Worm (Caenorhabditis elegans) whole organism, L4 larva: ENCODE measurements around the gene C25F6.1.

ENCODE experiments used
- ama-1 ChIP-seq: fragments of 150-350 bp; optimal IDR thresholded peaks from 2 replicates; lab custom pipeline; 2014; ENCODE audit warnings: inconsistent platforms, mixed read lengths
- ceh-28 ChIP-seq: fragments of 150-350 bp; optimal IDR thresholded peaks from 2 replicates; lab custom pipeline; 2014; ENCODE audit warnings: missing biosample characterization, missing genetic modification reagents, missing genetic modification characterization
- ceh-44 ChIP-seq: fragments of 200-800 bp; sonication (Bioruptor generic); IDR thresholded peaks from 2 replicates; pipeline ENCODE4 v1.3.6; 2022; ENCODE audit warnings: missing genetic modification reagents, missing genetic modification characterization, missing compliant biosample characterization
- dmd-6 ChIP-seq: fragments of 200-800 bp; sonication (Bioruptor generic); IDR thresholded peaks from 2 replicates; pipeline ENCODE4 v1.3.6; 2022; ENCODE audit warnings: missing genetic modification reagents, missing genetic modification characterization, missing compliant biosample characterization
- dpl-1 ChIP-seq: fragments of 150-350 bp; optimal IDR thresholded peaks from 2 replicates; lab custom pipeline; 2014; ENCODE audit warnings: missing biosample characterization, missing genetic modification reagents, missing genetic modification characterization
- egl-43 ChIP-seq: fragments of 200-800 bp; sonication (Bioruptor generic); IDR thresholded peaks from 2 replicates; pipeline ENCODE4 v1.3.6; 2022; ENCODE audit warnings: missing genetic modification reagents, missing genetic modification characterization, missing compliant biosample characterization
- skn-1 ChIP-seq: fragments of 150-350 bp; optimal IDR thresholded peaks from 2 replicates; lab custom pipeline; 2014; ENCODE audit warnings: missing biosample characterization, missing genetic modification characterization
- spr-1 ChIP-seq: sonication (generic microtip); optimal IDR thresholded peaks from 2 replicates; lab custom pipeline; 2016; ENCODE audit warnings: mild to moderate bottlenecking, missing genetic modification characterization, missing compliant biosample characterization

DNA sequence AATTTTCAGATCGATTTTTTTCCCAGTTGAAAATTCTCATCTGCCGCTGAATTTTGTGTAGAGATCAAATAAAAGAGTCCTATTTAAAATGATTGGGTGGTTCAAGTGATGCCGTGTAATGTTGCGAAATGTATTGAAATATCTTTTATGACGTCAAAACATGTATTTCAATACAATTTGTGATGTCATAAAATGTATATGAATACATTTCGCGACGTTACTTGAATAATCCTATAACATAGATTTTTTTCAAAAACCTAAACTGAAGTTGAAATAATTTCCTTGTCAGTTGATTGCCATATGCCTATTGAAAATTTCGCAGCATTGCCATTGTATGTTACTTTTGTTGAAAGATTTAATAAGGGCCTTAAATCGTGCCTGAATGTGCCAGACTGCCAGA is 3.3 kb downstream of the C25F6.1 start, which contains the start of gene F55D1.1:
- TF ChIP-seq ceh-44 (GFP tag; lab: Robert Waterston, UW) = no peak
- TF ChIP-seq ama-1 = no peak
- no peak for TF ChIP-seq dmd-6 (GFP tag; lab: Robert Waterston, UW)
- no peak for TF ChIP-seq egl-43 (GFP tag; lab: Robert Waterston, UW)
- no peak for TF ChIP-seq ceh-28 (tag; lab: Kevin White, UChicago)
- TF ChIP-seq dpl-1 (GFP tag; lab: Kevin White, UChicago) = no peak
- TF ChIP-seq skn-1 (tag; lab: Kevin White, UChicago) = no peak
- TF ChIP-seq spr-1 (tag; lab: Kevin White, UChicago) = no peak
